Worm (Caenorhabditis elegans) whole organism, L2 larva: ENCODE results near the gene str-220.

Experiments used
- F13H6.1 ChIP-seq: sonication (generic microtip); optimal IDR thresholded peaks from 2 replicates; lab custom pipeline; 2016; ENCODE audit warnings: missing genetic modification characterization, missing compliant biosample characterization
- R02D3.7 ChIP-seq: fragments of 150-350 bp; optimal IDR thresholded peaks from 2 replicates; lab custom pipeline; 2014; ENCODE audit warnings: missing biosample characterization, missing genetic modification characterization
- ama-1 ChIP-seq: fragments of 150-350 bp; optimal IDR thresholded peaks from 2 replicates; lab custom pipeline; 2018; ENCODE audit warnings: inconsistent platforms
- blmp-1 ChIP-seq: sonication (generic microtip); optimal IDR thresholded peaks from 2 replicates; lab custom pipeline; 2017; ENCODE audit warnings: missing genetic modification characterization, mild to moderate bottlenecking, missing compliant biosample characterization, antibody characterized with exemption, moderate library complexity; ENCODE audit not compliant: insufficient read depth
- ceh-82 ChIP-seq: fragments of 150-350 bp; optimal IDR thresholded peaks from 2 replicates; lab custom pipeline; 2014; ENCODE audit warnings: missing biosample characterization, missing genetic modification characterization
- lsy-2 ChIP-seq, 2 experiments: fragments of 150-350 bp in 1 of 2; sonication (generic microtip) in 1 of 2; optimal IDR thresholded peaks; 2 replicates each; lab custom pipeline; 2014 to 2017; ENCODE audit warnings: missing biosample characterization in 2 of 2, missing genetic modification characterization in 2 of 2
- mdl-1 ChIP-seq, 2 experiments: fragments of 150-350 bp in 1 of 2; sonication (generic microtip) in 1 of 2; optimal IDR thresholded peaks; 2 replicates each; lab custom pipeline; 2017; ENCODE audit warnings: missing biosample characterization in 2 of 2, missing genetic modification characterization in 2 of 2
- nhr-129 ChIP-seq: fragments of 150-350 bp; optimal IDR thresholded peaks from 2 replicates; lab custom pipeline; 2014; ENCODE audit warnings: missing biosample characterization, missing genetic modification characterization
- nhr-23 ChIP-seq: fragments of 150-350 bp; optimal IDR thresholded peaks from 2 replicates; lab custom pipeline; 2014; ENCODE audit warnings: missing biosample characterization, missing genetic modification reagents, missing genetic modification characterization
- nhr-237 ChIP-seq: fragments of 150-350 bp; optimal IDR thresholded peaks from 2 replicates; lab custom pipeline; 2014; ENCODE audit warnings: missing biosample characterization, missing genetic modification characterization
- unc-39 ChIP-seq: fragments of 150-350 bp; optimal IDR thresholded peaks from 2 replicates; lab custom pipeline; 2014; ENCODE audit warnings: missing biosample characterization, missing genetic modification characterization
- unc-55 ChIP-seq: fragments of 150-350 bp; sonication (generic microtip); optimal IDR thresholded peaks from 3 replicates; lab custom pipeline; 2014; ENCODE audit warnings: missing biosample characterization, missing genetic modification reagents, missing genetic modification characterization
- unc-62 ChIP-seq: fragments of 150-350 bp; optimal IDR thresholded peaks from 2 replicates; lab custom pipeline; 2014; ENCODE audit warnings: missing biosample characterization, missing genetic modification reagents, missing genetic modification characterization

DNA sequence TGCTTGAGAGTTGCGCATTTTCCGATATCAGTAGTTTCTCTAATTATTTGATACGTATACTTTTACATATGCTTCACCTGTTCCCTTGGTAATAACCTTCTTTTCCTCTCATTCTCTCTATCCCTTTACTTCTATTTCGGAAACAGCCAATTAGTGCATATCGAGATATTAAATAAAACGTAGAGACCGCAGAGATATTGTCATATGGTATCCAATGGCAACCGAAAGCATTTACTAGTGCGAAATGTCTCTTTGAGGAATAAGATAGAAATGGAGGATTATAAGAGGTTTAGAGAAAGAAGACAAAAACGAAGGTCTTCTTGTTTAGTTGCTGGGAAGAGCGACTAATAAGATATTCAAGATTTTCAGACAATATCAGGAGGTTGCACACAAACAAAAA lies 14.8 kb downstream of the str-220 start, which contains the start of gene maph-9:
- TF ChIP-seq ama-1 (lab: Kevin White, UChicago) (no peak), unc-39 (tag; lab: Kevin White, UChicago) (no peak), unc-55 (GFP tag; lab: Kevin White, UChicago) (no peak), ceh-82 (no peak), blmp-1 (tag; lab: Kevin White, UChicago) (no peak), F13H6.1 (tag; lab: Kevin White, UChicago) (no peak), lsy-2 (tag; optimal IDR thresholded peaks at IDR 0.05; lab: Kevin White, UChicago) (no peak), unc-62 (GFP tag; lab: Kevin White, UChicago) (no peak), nhr-23 (tag; lab: Kevin White, UChicago) (no peak), nhr-237 (tag; lab: Kevin White, UChicago) (no peak), R02D3.7 (tag; lab: Kevin White, UChicago) (no peak), mdl-1 (tag; optimal IDR thresholded peaks at IDR 0.05; lab: Kevin White, UChicago) (no peak), nhr-129 (tag; lab: Kevin White, UChicago) (no peak)
